Fruit fly (Drosophila melanogaster): ENCODE results near the gene CG32262.

DNA sequence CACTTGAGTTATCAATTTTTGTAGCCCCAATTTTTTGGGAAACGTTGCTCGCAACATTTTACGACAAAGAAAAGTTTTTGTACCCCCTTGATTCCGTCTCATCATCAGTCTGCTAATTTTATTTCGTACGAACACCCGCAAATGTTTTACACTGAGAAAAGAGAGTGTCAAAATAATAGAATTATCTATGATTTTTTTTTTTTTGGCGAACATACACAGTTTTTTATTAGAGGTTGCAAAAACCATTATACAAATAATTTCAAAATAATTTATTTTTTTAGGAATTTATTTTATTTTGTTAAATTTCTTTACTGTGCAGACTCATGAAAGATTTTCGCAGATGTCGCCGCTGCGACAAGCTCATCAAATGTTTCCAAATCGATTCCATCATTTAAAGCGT lies 11.5 kb downstream of the CG32262 start:
- no peak for TF ChIP-seq CG14655 (GFP tag; optimal IDR thresholded peaks at IDR 0.05)
- TF ChIP-seq fd96Ca (GFP tag; IDR thresholded peaks at IDR 0.05) = no peak
- no peak for TF ChIP-seq Pif1A (GFP tag; optimal IDR thresholded peaks at IDR 0.05)
